Worm (Caenorhabditis elegans): ENCODE data around the gene twk-13.

The twk-13 gene

ce11 chrV:12299244-12299766 is 38.5 kb downstream of the twk-13 start:
- no peak for TF ChIP-seq tbx-9 (tag; optimal IDR thresholded peaks at IDR 0.05; ENCODE audit: borderline replicate concordance)
- TF ChIP-seq lir-1 (GFP tag; conservative IDR thresholded peaks at IDR 0.05) = no peak
- no peak for TF ChIP-seq snpc-1.1 (tag; optimal IDR thresholded peaks at IDR 0.05; ENCODE audit: insufficient read depth)
- no peak for TF ChIP-seq B0035.1 (tag; optimal IDR thresholded peaks at IDR 0.05)
- no peak for TF ChIP-seq snpc-1.3 (tag; optimal IDR thresholded peaks at IDR 0.05; ENCODE audit: insufficient read depth)
- no peak for TF ChIP-seq attf-5 (GFP tag; optimal IDR thresholded peaks at IDR 0.05)
- no peak for TF ChIP-seq lsy-27 (tag; optimal IDR thresholded peaks at IDR 0.05; ENCODE audit: borderline replicate concordance, insufficient read depth)
- no peak for TF ChIP-seq lin-35 (GFP tag; optimal IDR thresholded peaks at IDR 0.05)
- TF ChIP-seq hsf-1 (GFP tag; IDR thresholded peaks at IDR 0.05) = no peak
- TF ChIP-seq repo-1 (tag; optimal IDR thresholded peaks at IDR 0.05) = no peak
- TF ChIP-seq hmg-1.2 (GFP tag; IDR thresholded peaks at IDR 0.05) = no peak
- TF ChIP-seq zfh-2 (GFP tag; conservative IDR thresholded peaks at IDR 0.05) = no peak
- no peak for TF ChIP-seq ets-4 (GFP tag; optimal IDR thresholded peaks at IDR 0.05)
- no peak for TF ChIP-seq madf-10 (tag; optimal IDR thresholded peaks at IDR 0.05)
- TF ChIP-seq madf-3 (GFP tag; IDR thresholded peaks at IDR 0.05) = no peak
- TF ChIP-seq ceh-58 (GFP tag; IDR thresholded peaks at IDR 0.05) = no peak
- TF ChIP-seq bed-1 (GFP tag; IDR thresholded peaks at IDR 0.05) = no peak
- TF ChIP-seq chd-7 (tag; optimal IDR thresholded peaks at IDR 0.05) = no peak
- no peak for TF ChIP-seq tbp1 (GFP tag; optimal IDR thresholded peaks at IDR 0.05)

ce11 chrV:12298184-12298583 is 39.6 kb downstream of the twk-13 start:
- peak; percentile 80 for TF ChIP-seq nhr-80 (tag; optimal IDR thresholded peaks at IDR 0.05)
- TF ChIP-seq ztf-26 (tag; optimal IDR thresholded peaks at IDR 0.05) = no peak

ce11 chrV:12296794-12297193 is 41.0 kb downstream of the twk-13 start:
- no peak for TF ChIP-seq aptf-2 (GFP tag; conservative IDR thresholded peaks at IDR 0.05)
- no peak for TF ChIP-seq tlf-1 (GFP tag; optimal IDR thresholded peaks at IDR 0.05)
- TF ChIP-seq F10E7.11 (tag; optimal IDR thresholded peaks at IDR 0.05) = no peak
- TF ChIP-seq egl-18 (GFP tag; IDR thresholded peaks at IDR 0.05) = no peak
- no peak for TF ChIP-seq mel-28 (tag; optimal IDR thresholded peaks at IDR 0.05; ENCODE audit: borderline replicate concordance)
- TF ChIP-seq zfh-2 (GFP tag; conservative IDR thresholded peaks at IDR 0.05) = no peak
- TF ChIP-seq F23B12.7 (tag; optimal IDR thresholded peaks at IDR 0.05; ENCODE audit: insufficient read depth) = no peak
- TF ChIP-seq akir-1 (GFP tag; optimal IDR thresholded peaks at IDR 0.05) = no peak
- TF ChIP-seq snpc-1.1 (tag; optimal IDR thresholded peaks at IDR 0.05; ENCODE audit: insufficient read depth) = no peak
- no peak for TF ChIP-seq hmg-1.2 (GFP tag; IDR thresholded peaks at IDR 0.05)
- TF ChIP-seq F55B11.4 (tag; optimal IDR thresholded peaks at IDR 0.05; ENCODE audit: borderline replicate concordance, insufficient read depth) = no peak
- no peak for TF ChIP-seq dpl-1 (GFP tag; optimal IDR thresholded peaks at IDR 0.05)
- TF ChIP-seq F52B5.7 (tag; optimal IDR thresholded peaks at IDR 0.05) = no peak
- TF ChIP-seq lin-40 (tag; optimal IDR thresholded peaks at IDR 0.05) = no peak
- no peak for TF ChIP-seq die-1 (tag; optimal IDR thresholded peaks at IDR 0.05)
- TF ChIP-seq ZK185.1 (tag; optimal IDR thresholded peaks at IDR 0.05; ENCODE audit: poor library complexity, severe bottlenecking) = no peak
- TF ChIP-seq madf-10 (tag; optimal IDR thresholded peaks at IDR 0.05) = no peak
